Worm (Caenorhabditis elegans) whole organism, young adult: ENCODE measurements around the gene F49C12.5.

Experiments used
- aptf-2 ChIP-seq: fragments of 200-800 bp; sonication (Bioruptor generic); conservative IDR thresholded peaks from 2 replicates; pipeline ENCODE4 v1.3.6; 2022; ENCODE audit warnings: missing genetic modification reagents, missing genetic modification characterization, missing compliant biosample characterization
- attf-5 ChIP-seq: fragments of 200-800 bp; sonication (Bioruptor generic); optimal IDR thresholded peaks from 2 replicates; lab custom pipeline; 2018; ENCODE audit warnings: mild to moderate bottlenecking, missing genetic modification characterization, missing compliant biosample characterization

DNA sequence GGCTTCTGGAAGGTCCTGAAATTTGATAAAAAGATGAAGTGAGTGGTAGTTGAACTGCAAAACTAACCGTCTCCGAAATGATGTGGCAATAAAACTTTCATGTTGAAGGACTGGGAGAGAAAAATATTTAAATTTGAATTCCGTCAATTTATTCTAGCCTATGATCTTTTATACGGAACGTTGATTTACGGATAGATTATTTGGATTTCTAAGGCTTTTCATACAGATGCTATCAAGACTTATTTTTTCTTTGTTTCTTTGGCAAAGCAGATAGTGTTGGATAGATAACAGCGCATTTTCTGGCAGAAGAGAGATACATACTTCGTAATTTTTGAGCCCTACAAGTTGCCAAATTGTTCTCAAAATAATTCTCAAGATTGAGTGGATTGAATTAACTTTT is 723 bp upstream of the F49C12.5 start, which contains the start of gene F49C12.4:
- TF ChIP-seq aptf-2 (GFP tag; lab: Robert Waterston, UW) (no peak), attf-5 (no peak)
